Worm (Caenorhabditis elegans) whole organism, L4 larva: Measurements from ENCODE around the gene gtap-2.

Experiments
- D1046.2 ChIP-seq: fragments of 200-800 bp; sonication (Bioruptor generic); IDR thresholded peaks from 2 replicates; pipeline ENCODE4 v1.3.6; 2022; ENCODE audit warnings: missing genetic modification characterization, missing compliant biosample characterization
- F44E2.7 ChIP-seq: fragments of 200-800 bp; sonication (Bioruptor generic); IDR thresholded peaks from 2 replicates; pipeline ENCODE4 v2.1.2; 2022; ENCODE audit warnings: missing genetic modification characterization, missing compliant biosample characterization
- T20F7.1 ChIP-seq: fragments of 200-800 bp; sonication (Bioruptor generic); optimal IDR thresholded peaks from 2 replicates; lab custom pipeline; 2018; ENCODE audit warnings: mild to moderate bottlenecking, missing genetic modification characterization, missing compliant biosample characterization
- T26A8.4 ChIP-seq: fragments of 200-800 bp; sonication (Bioruptor generic); IDR thresholded peaks from 2 replicates; pipeline ENCODE4 v1.3.6; 2022; ENCODE audit warnings: missing genetic modification characterization, missing compliant biosample characterization
- Y5F2A.4 ChIP-seq: fragments of 200-800 bp; sonication (Bioruptor generic); optimal IDR thresholded peaks from 2 replicates; lab custom pipeline; 2018; ENCODE audit warnings: mild to moderate bottlenecking, missing genetic modification characterization, missing compliant biosample characterization
- ZK546.5 ChIP-seq, 2 experiments: sonication (generic microtip); optimal IDR thresholded peaks; 2 replicates each; lab custom pipeline; 2017; ENCODE audit warnings: missing biosample characterization in 2 of 2, missing genetic modification characterization in 2 of 2
- aha-1 ChIP-seq: fragments of 150-350 bp; peaks from one replicate; lab custom pipeline; 2014; ENCODE audit warnings: missing biosample characterization, missing genetic modification characterization
- ama-1 ChIP-seq: fragments of 150-350 bp; optimal IDR thresholded peaks from 2 replicates; lab custom pipeline; 2014; ENCODE audit warnings: inconsistent platforms, mixed read lengths
- arid-1 ChIP-seq: fragments of 200-800 bp; sonication (Bioruptor generic); conservative IDR thresholded peaks from 2 replicates; pipeline ENCODE4 v1.3.6; 2022; ENCODE audit warnings: missing genetic modification reagents, missing genetic modification characterization, missing compliant biosample characterization
- attf-4 ChIP-seq: sonication (generic microtip); optimal IDR thresholded peaks from 3 replicates; lab custom pipeline; 2017; ENCODE audit warnings: missing biosample characterization, missing genetic modification characterization
- ceh-20 ChIP-seq: fragments of 200-800 bp; sonication (Bioruptor generic); IDR thresholded peaks from 2 replicates; pipeline ENCODE4 v1.3.6; 2022; ENCODE audit warnings: missing genetic modification reagents, missing genetic modification characterization, missing compliant biosample characterization
- ceh-28 ChIP-seq: fragments of 150-350 bp; optimal IDR thresholded peaks from 2 replicates; lab custom pipeline; 2014; ENCODE audit warnings: missing biosample characterization, missing genetic modification reagents, missing genetic modification characterization
- ceh-44 ChIP-seq: fragments of 200-800 bp; sonication (Bioruptor generic); IDR thresholded peaks from 2 replicates; pipeline ENCODE4 v1.3.6; 2022; ENCODE audit warnings: missing genetic modification reagents, missing genetic modification characterization, missing compliant biosample characterization
- ces-1 ChIP-seq: fragments of 150-350 bp; sonication (generic microtip); optimal IDR thresholded peaks from 4 replicates; lab custom pipeline; 2014; ENCODE audit warnings: missing biosample characterization, missing genetic modification reagents, missing genetic modification characterization
- cey-2 ChIP-seq: sonication (generic microtip); optimal IDR thresholded peaks from 3 replicates; lab custom pipeline; 2017; ENCODE audit warnings: missing genetic modification characterization, mild to moderate bottlenecking, missing compliant biosample characterization, antibody characterized with exemption, borderline replicate concordance; ENCODE audit not compliant: insufficient read depth
- daf-19 ChIP-seq: fragments of 200-800 bp; sonication (Bioruptor generic); conservative IDR thresholded peaks from 2 replicates; pipeline ENCODE4 v1.3.6; 2022; ENCODE audit warnings: missing genetic modification characterization, missing compliant biosample characterization
- daf-8 ChIP-seq: fragments of 200-800 bp; sonication (Bioruptor generic); IDR thresholded peaks from 2 replicates; pipeline ENCODE4 v1.3.6; 2022; ENCODE audit warnings: missing genetic modification characterization, missing compliant biosample characterization
- dpl-1 ChIP-seq: fragments of 150-350 bp; optimal IDR thresholded peaks from 2 replicates; lab custom pipeline; 2014; ENCODE audit warnings: missing biosample characterization, missing genetic modification reagents, missing genetic modification characterization
- egl-27 ChIP-seq: sonication (generic microtip); optimal IDR thresholded peaks from 3 replicates; lab custom pipeline; 2017; ENCODE audit warnings: missing biosample characterization, missing genetic modification reagents, missing genetic modification characterization
- fkh-10 ChIP-seq: fragments of 150-350 bp; optimal IDR thresholded peaks from 2 replicates; lab custom pipeline; 2014; ENCODE audit warnings: missing biosample characterization, missing genetic modification reagents, missing genetic modification characterization
- fos-1 ChIP-seq: fragments of 150-350 bp; optimal IDR thresholded peaks from 2 replicates; lab custom pipeline; 2014; ENCODE audit warnings: missing biosample characterization, missing genetic modification characterization
- hif-1 ChIP-seq, 2 experiments: sonication (generic microtip); optimal IDR thresholded peaks; 2 replicates each; lab custom pipeline; 2016 to 2017; ENCODE audit warnings: missing compliant biosample characterization in 2 of 2, missing genetic modification characterization in 2 of 2, missing genetic modification reagents in 2 of 2, missing genotype in 2 of 2, mild to moderate bottlenecking in 1 of 2
- hlh-30 ChIP-seq: sonication (generic microtip); optimal IDR thresholded peaks from 2 replicates; lab custom pipeline; 2017; ENCODE audit warnings: antibody characterized with exemption, mild to moderate bottlenecking, missing genetic modification characterization, missing compliant biosample characterization; ENCODE audit not compliant: insufficient read depth
- lim-7 ChIP-seq: fragments of 200-800 bp; sonication (Bioruptor generic); IDR thresholded peaks from 2 replicates; pipeline ENCODE4 v1.3.6; 2022; ENCODE audit warnings: missing genetic modification characterization, missing compliant biosample characterization
- lin-13 ChIP-seq: fragments of 150-350 bp; optimal IDR thresholded peaks from 2 replicates; lab custom pipeline; 2014; ENCODE audit warnings: missing biosample characterization, missing genetic modification reagents, missing genetic modification characterization
- lir-3 ChIP-seq: sonication (generic microtip); optimal IDR thresholded peaks from 2 replicates; lab custom pipeline; 2016; ENCODE audit warnings: mild to moderate bottlenecking, missing genetic modification characterization, missing compliant biosample characterization
- madf-5 ChIP-seq, 2 experiments: fragments of 200-800 bp; sonication (Bioruptor generic); IDR thresholded peaks; 2 replicates each; pipeline ENCODE4 v1.3.6; 2022; ENCODE audit warnings: missing compliant biosample characterization in 2 of 2, missing genetic modification characterization in 2 of 2
- mdl-1 ChIP-seq, 2 experiments: fragments of 150-350 bp in 1 of 2; sonication (generic microtip) in 1 of 2; optimal IDR thresholded peaks; 2 replicates each; lab custom pipeline; 2014 to 2017; ENCODE audit warnings: missing biosample characterization in 2 of 2, missing genetic modification characterization in 2 of 2
- mdt-29 ChIP-seq: fragments of 200-800 bp; sonication (Bioruptor generic); IDR thresholded peaks from 2 replicates; pipeline ENCODE4 v1.3.6; 2022; ENCODE audit warnings: missing genetic modification reagents, missing genetic modification characterization, missing compliant biosample characterization
- mes-2 ChIP-seq: sonication (generic microtip); optimal IDR thresholded peaks from 2 replicates; lab custom pipeline; 2016; ENCODE audit warnings: missing genotype, mild to moderate bottlenecking, missing genetic modification characterization, missing compliant biosample characterization; ENCODE audit not compliant: poor library complexity, severe bottlenecking
- nhr-10 ChIP-seq: fragments of 150-350 bp; optimal IDR thresholded peaks from 2 replicates; lab custom pipeline; 2014; ENCODE audit warnings: missing biosample characterization, missing genetic modification characterization
- nhr-111 ChIP-seq: fragments of 200-800 bp; sonication (Bioruptor generic); optimal IDR thresholded peaks from 2 replicates; lab custom pipeline; 2018; ENCODE audit warnings: mild to moderate bottlenecking, missing genetic modification characterization, missing compliant biosample characterization
- nhr-237 ChIP-seq: sonication (generic microtip); optimal IDR thresholded peaks from 2 replicates; lab custom pipeline; 2017; ENCODE audit warnings: missing biosample characterization, missing genetic modification characterization
- nhr-28 ChIP-seq: fragments of 150-350 bp; optimal IDR thresholded peaks from 2 replicates; lab custom pipeline; 2014; ENCODE audit warnings: missing biosample characterization, missing genetic modification characterization
- nhr-41 ChIP-seq: fragments of 200-800 bp; sonication (Bioruptor generic); IDR thresholded peaks from 2 replicates; pipeline ENCODE4 v1.3.6; 2022; ENCODE audit warnings: missing genetic modification reagents, missing genetic modification characterization, missing compliant biosample characterization
- nhr-6 ChIP-seq: fragments of 150-350 bp; optimal IDR thresholded peaks from 2 replicates; lab custom pipeline; 2014; ENCODE audit warnings: missing biosample characterization, missing genetic modification characterization
- nhr-77 ChIP-seq: fragments of 150-350 bp; optimal IDR thresholded peaks from 2 replicates; lab custom pipeline; 2014; ENCODE audit warnings: missing biosample characterization, missing genetic modification characterization
- php-3 ChIP-seq: fragments of 200-800 bp; sonication (Bioruptor generic); IDR thresholded peaks from 2 replicates; pipeline ENCODE4 v1.3.6; 2022; ENCODE audit warnings: missing genetic modification reagents, missing genetic modification characterization, missing compliant biosample characterization
- snpc-1.2 ChIP-seq: fragments of 200-800 bp; sonication (Bioruptor generic); IDR thresholded peaks from 2 replicates; pipeline ENCODE4 v1.3.6; 2022; ENCODE audit warnings: missing genetic modification reagents, missing genetic modification characterization, missing compliant biosample characterization
- snpc-4 ChIP-seq: fragments of 150-350 bp; optimal IDR thresholded peaks from 2 replicates; lab custom pipeline; 2014; ENCODE audit warnings: missing biosample characterization, missing genetic modification characterization
- tra-1 ChIP-seq: fragments of 200-800 bp; sonication (Bioruptor generic); IDR thresholded peaks from 2 replicates; pipeline ENCODE4 v1.3.6; 2022; ENCODE audit warnings: missing genetic modification reagents, missing genetic modification characterization, missing compliant biosample characterization
- unc-39 ChIP-seq: sonication (generic microtip); optimal IDR thresholded peaks from 2 replicates; lab custom pipeline; 2017; ENCODE audit warnings: missing biosample characterization, missing genetic modification characterization
- unc-62 ChIP-seq, 3 experiments: fragments of 150-350 bp in 1 of 3; sonication (generic microtip); optimal IDR thresholded peaks in 2 of 3; peaks in 1 of 3; 1 replicate in 1 of 3; 2 replicates in 2 of 3; lab custom pipeline; 2014 to 2017; ENCODE audit warnings: missing biosample characterization in 3 of 3, missing genetic modification characterization in 3 of 3, missing genetic modification reagents in 3 of 3, missing genotype in 1 of 3
- vab-7 ChIP-seq: fragments of 200-800 bp; sonication (Bioruptor generic); IDR thresholded peaks from 2 replicates; pipeline ENCODE4 v1.3.6; 2022; ENCODE audit warnings: missing genetic modification reagents, missing genetic modification characterization, missing compliant biosample characterization
- zip-11 ChIP-seq: fragments of 200-800 bp; sonication (Bioruptor generic); IDR thresholded peaks from 2 replicates; pipeline ENCODE4 v1.3.6; 2022; ENCODE audit warnings: missing genetic modification characterization, missing compliant biosample characterization
- zip-2 ChIP-seq: fragments of 150-350 bp; optimal IDR thresholded peaks from 2 replicates; lab custom pipeline; 2014; ENCODE audit warnings: missing biosample characterization, missing genetic modification characterization
- ztf-11 ChIP-seq: fragments of 150-350 bp; optimal IDR thresholded peaks from 2 replicates; lab custom pipeline; 2014; ENCODE audit warnings: missing biosample characterization, missing genetic modification characterization
- ztf-7 ChIP-seq: fragments of 150-350 bp; optimal IDR thresholded peaks from 2 replicates; lab custom pipeline; 2014; ENCODE audit warnings: missing biosample characterization, missing genetic modification characterization

gtap-2 gene

ce11 chrIII:9782483-9783081 is 25.8 kb upstream of the gtap-2 start, which contains the start of gene R10E11.6:
Gene R10E11.6 (plus strand): TSS chrIII:9783006.
- TF ChIP-seq ceh-20 (no peak), lin-13 (GFP tag; lab: Kevin White, UChicago) (no peak), attf-4 (tag; lab: Kevin White, UChicago) (no peak), daf-8 (GFP tag; lab: Robert Waterston, UW) (0 out of 2 replicates have a peak, but pooled peaks have one; percentile 8), lim-7 (GFP tag; lab: Robert Waterston, UW) (no peak), aha-1 (tag; lab: Kevin White, UChicago) (peak; percentile 92), ztf-7 (no peak), nhr-111 (GFP tag; lab: Kevin White, UChicago) (no peak), fkh-10 (GFP tag; lab: Kevin White, UChicago) (no peak), D1046.2 (0 out of 2 replicates have a peak, but pooled peaks have one; percentile 11), mes-2 (tag; lab: Kevin White, UChicago) (peak; percentile 22), Y5F2A.4 (GFP tag; lab: Kevin White, UChicago) (peak; percentile 33), zip-2 (tag; lab: Kevin White, UChicago) (no peak), hlh-30 (tag; lab: Kevin White, UChicago) (no peak), nhr-10 (tag; lab: Kevin White, UChicago) (no peak), dpl-1 (GFP tag; lab: Kevin White, UChicago) (no peak), arid-1 (no peak), daf-19 (GFP tag; lab: Robert Waterston, UW) (0 out of 2 replicates have a peak, but pooled peaks have one; percentile 10)

- no peak for TF ChIP-seq lir-3 (tag; lab: Kevin White, UChicago)
- no peak for TF ChIP-seq lim-7 (GFP tag; lab: Robert Waterston, UW)
- no peak for TF ChIP-seq nhr-237
- TF ChIP-seq hif-1 (tag; optimal IDR thresholded peaks at IDR 0.05; lab: Kevin White, UChicago), result no peak
- no peak for TF ChIP-seq mdl-1 (tag; optimal IDR thresholded peaks at IDR 0.05; lab: Kevin White, UChicago)
- no peak for TF ChIP-seq mdt-29 (GFP tag; lab: Robert Waterston, UW)
- TF ChIP-seq ceh-28, result no peak
- TF ChIP-seq egl-27 (tag; lab: Kevin White, UChicago), result no peak
- TF ChIP-seq zip-2 (tag; lab: Kevin White, UChicago), result no peak
- no peak for TF ChIP-seq madf-5 (GFP tag; IDR thresholded peaks at IDR 0.05; lab: Robert Waterston, UW)
- TF ChIP-seq vab-7, result no peak
- TF ChIP-seq tra-1 (GFP tag; lab: Robert Waterston, UW), result no peak
- TF ChIP-seq T26A8.4 (GFP tag; lab: Robert Waterston, UW), result peak; percentile 55
- no peak for TF ChIP-seq attf-4 (tag; lab: Kevin White, UChicago)
- no peak for TF ChIP-seq F44E2.7 (GFP tag; lab: Robert Waterston, UW)
- TF ChIP-seq lin-13 (GFP tag; lab: Kevin White, UChicago), result no peak
- TF ChIP-seq snpc-4 (tag; lab: Kevin White, UChicago), result no peak
- TF ChIP-seq ztf-11, result no peak
- TF ChIP-seq php-3 (GFP tag; lab: Robert Waterston, UW), result no peak
- TF ChIP-seq mes-2 (tag; lab: Kevin White, UChicago), result no peak
- no peak for TF ChIP-seq cey-2 (tag; lab: Kevin White, UChicago)
- no peak for TF ChIP-seq unc-39 (tag; lab: Kevin White, UChicago)
- TF ChIP-seq ama-1 (lab: Kevin White, UChicago), result peak; percentile 68
- no peak for TF ChIP-seq nhr-77 (tag; lab: Kevin White, UChicago)
- peak; percentile 26 for TF ChIP-seq aha-1 (tag; lab: Kevin White, UChicago)
- no peak for TF ChIP-seq snpc-1.2 (GFP tag; lab: Robert Waterston, UW)
- no peak for TF ChIP-seq ZK546.5 (tag; optimal IDR thresholded peaks at IDR 0.05; lab: Kevin White, UChicago)
- TF ChIP-seq ztf-7, result no peak
- TF ChIP-seq zip-11 (GFP tag; lab: Robert Waterston, UW), result no peak
- TF ChIP-seq T20F7.1, result peak; percentile 47
- no peak for TF ChIP-seq ceh-44 (GFP tag; lab: Robert Waterston, UW)
- no peak for TF ChIP-seq D1046.2
- no peak for TF ChIP-seq nhr-6 (tag; lab: Kevin White, UChicago)
- no peak for TF ChIP-seq ces-1 (GFP tag; lab: Kevin White, UChicago)
- peak; percentile 51 for TF ChIP-seq fos-1 (tag; lab: Kevin White, UChicago)
- TF ChIP-seq unc-62 (GFP tag; optimal IDR thresholded peaks at IDR 0.05 in 1 of 2; lab: Kevin White, UChicago), result no peak
- no peak for TF ChIP-seq unc-62 (tag; optimal IDR thresholded peaks at IDR 0.05; lab: Kevin White, UChicago)
- TF ChIP-seq nhr-28 (tag; lab: Kevin White, UChicago), result no peak
- no peak for TF ChIP-seq nhr-41
Observed at ce11 chrIII:9783133-9783590, 25.2 kb upstream of the gtap-2 start.
